Worm (Caenorhabditis elegans): ENCODE measurements around the gene T25B2.1.

Gene T25B2.1

ce11 chrX:6134423-6134822, 39.3 kb upstream of the T25B2.1 start:
- TF ChIP-seq ekl-4 (GFP tag; IDR thresholded peaks at IDR 0.05) (no peak), zfh-2 (GFP tag; conservative IDR thresholded peaks at IDR 0.05) (peak; percentile 92), hlh-12 (tag; optimal IDR thresholded peaks at IDR 0.05) (no peak), egrh-3 (GFP tag; IDR thresholded peaks at IDR 0.05) (peak; percentile 47), madf-3 (GFP tag; IDR thresholded peaks at IDR 0.05) (0 out of 2 replicates have a peak, but pooled peaks have one; percentile 35), attf-6 (GFP tag; IDR thresholded peaks at IDR 0.05) (no peak), somi-1 (GFP tag; optimal IDR thresholded peaks at IDR 0.05) (no peak), athp-1 (tag; optimal IDR thresholded peaks at IDR 0.05) (no peak), T07F8.4 (tag; optimal IDR thresholded peaks at IDR 0.05) (no peak)

- TF ChIP-seq mel-28 (tag; optimal IDR thresholded peaks at IDR 0.05; ENCODE audit: borderline replicate concordance) (no peak), ceh-100 (GFP tag; IDR thresholded peaks at IDR 0.05) (no peak), ztf-28 (GFP tag; IDR thresholded peaks at IDR 0.05) (no peak)
Measured at ce11 chrX:6138243-6138642, 35.5 kb upstream of the T25B2.1 start, which contains the start of gene Y72A10A.1. Y72A10A.1 (minus strand) TSS chrX:6138343.

ce11 chrX:6145921-6146320, 27.8 kb upstream of the T25B2.1 start:
- no peak for TF ChIP-seq F55B11.4 (tag; optimal IDR thresholded peaks at IDR 0.05; ENCODE audit: borderline replicate concordance, insufficient read depth)
- no peak for TF ChIP-seq fkh-3 (tag; optimal IDR thresholded peaks at IDR 0.05)
- TF ChIP-seq pha-4 (tag; optimal IDR thresholded peaks at IDR 0.05), result no peak
- TF ChIP-seq Y53F4B.3 (GFP tag; IDR thresholded peaks at IDR 0.05), result no peak
- TF ChIP-seq chd-7 (tag; optimal IDR thresholded peaks at IDR 0.05), result no peak
- TF ChIP-seq madf-6 (GFP tag; IDR thresholded peaks at IDR 0.05), result no peak
- TF ChIP-seq F33H1.4 (GFP tag; IDR thresholded peaks at IDR 0.05), result no peak
- TF ChIP-seq ztf-6 (GFP tag; IDR thresholded peaks at IDR 0.05), result no peak
- TF ChIP-seq lin-26 (GFP tag; IDR thresholded peaks at IDR 0.05), result no peak
- no peak for TF ChIP-seq Y95B8A.8 (GFP tag; IDR thresholded peaks at IDR 0.05)
- no peak for TF ChIP-seq hmg-20 (GFP tag; IDR thresholded peaks at IDR 0.05)
- TF ChIP-seq F22D6.2 (tag; optimal IDR thresholded peaks at IDR 0.05), result no peak
- no peak for TF ChIP-seq dpff-1 (tag; optimal IDR thresholded peaks at IDR 0.05)
- TF ChIP-seq repo-1 (tag; optimal IDR thresholded peaks at IDR 0.05), result no peak
- no peak for TF ChIP-seq aptf-3 (GFP tag; IDR thresholded peaks at IDR 0.05)
- TF ChIP-seq cebp-2 (GFP tag; IDR thresholded peaks at IDR 0.05), result no peak
- TF ChIP-seq mes-4 (tag; optimal IDR thresholded peaks at IDR 0.05), result no peak

- TF ChIP-seq repo-1 (tag; optimal IDR thresholded peaks at IDR 0.05), result no peak
- TF ChIP-seq hmg-1.2 (GFP tag; IDR thresholded peaks at IDR 0.05), result no peak
- TF ChIP-seq nfyb-1 (GFP tag; IDR thresholded peaks at IDR 0.05), result no peak
- TF ChIP-seq ztf-6 (GFP tag; IDR thresholded peaks at IDR 0.05), result no peak
- TF ChIP-seq Y56A3A.18 (GFP tag; IDR thresholded peaks at IDR 0.05), result no peak
- no peak for TF ChIP-seq rcor-1 (GFP tag; IDR thresholded peaks at IDR 0.05)
- no peak for TF ChIP-seq lsl-1 (GFP tag; optimal IDR thresholded peaks at IDR 0.05)
- no peak for TF ChIP-seq B0035.1 (tag; optimal IDR thresholded peaks at IDR 0.05)
- TF ChIP-seq nfya-1 (tag; optimal IDR thresholded peaks at IDR 0.05; ENCODE audit: borderline replicate concordance, insufficient read depth), result no peak
- no peak for TF ChIP-seq rpc-1 (optimal IDR thresholded peaks at IDR 0.05)
- TF ChIP-seq rpc-1 (tag; optimal IDR thresholded peaks at IDR 0.05), result no peak
- TF ChIP-seq tbp1 (GFP tag; optimal IDR thresholded peaks at IDR 0.05), result no peak
- TF ChIP-seq K11D2.4 (GFP tag; IDR thresholded peaks at IDR 0.05), result no peak
- no peak for TF ChIP-seq snpc-1.1 (tag; optimal IDR thresholded peaks at IDR 0.05; ENCODE audit: insufficient read depth)
- TF ChIP-seq Y95B8A.8 (GFP tag; IDR thresholded peaks at IDR 0.05), result no peak
Measured at ce11 chrX:6150449-6150848, 23.3 kb upstream of the T25B2.1 start, which contains the start of gene tag-275. tag-275 (minus strand) TSS chrX:6150549.
